Fruit fly (Drosophila melanogaster) whole organism, wandering third instar larva: ENCODE results near the gene Ucp4C.

Experiments
- Dfd ChIP-seq: fragments of >200 bp; optimal IDR thresholded peaks from 2 replicates; lab custom pipeline; 2017; ENCODE audit warnings: missing biosample characterization, missing genetic modification characterization
- HLH106 ChIP-seq: fragments of 200-800 bp; optimal IDR thresholded peaks from 3 replicates; lab custom pipeline; 2019; ENCODE audit warnings: missing biosample characterization, mild to moderate bottlenecking, missing genetic modification characterization, moderate library complexity
- OdsH ChIP-seq: fragments of 200-800 bp; sonication (Bioruptor generic); optimal IDR thresholded peaks from 2 replicates; lab custom pipeline; 2016; ENCODE audit warnings: missing biosample characterization, mild to moderate bottlenecking, missing genetic modification characterization
- br ChIP-seq: fragments of 200-800 bp; sonication (Bioruptor generic); optimal IDR thresholded peaks from 2 replicates; lab custom pipeline; 2016; ENCODE audit warnings: missing biosample characterization, missing genetic modification characterization
- lola ChIP-seq: fragments of >200 bp; optimal IDR thresholded peaks from 2 replicates; lab custom pipeline; 2017; ENCODE audit warnings: missing biosample characterization, missing genetic modification characterization
- pan ChIP-seq: fragments of >200 bp; optimal IDR thresholded peaks from 2 replicates; lab custom pipeline; 2017
- rgr ChIP-seq: fragments of 200-800 bp; sonication (Bioruptor generic); optimal IDR thresholded peaks from 3 replicates; lab custom pipeline; 2016; ENCODE audit warnings: missing biosample characterization, mild to moderate bottlenecking, missing genetic modification characterization

dm6 chr2L:5977070-5977728 is 8.8 kb downstream of the Ucp4C start:
- no peak for TF ChIP-seq pan (lab: Kevin White, UChicago)
- no peak for TF ChIP-seq Dfd (GFP tag; lab: Kevin White, UChicago)
- TF ChIP-seq OdsH (GFP tag; lab: Kevin White, UChicago): no peak
- TF ChIP-seq rgr (GFP tag; lab: Kevin White, UChicago): peak; percentile 39
- peak; percentile 3 for TF ChIP-seq br (GFP tag; lab: Kevin White, UChicago)
- no peak for TF ChIP-seq lola (GFP tag; lab: Kevin White, UChicago)
- peak; percentile 36 for TF ChIP-seq HLH106 (tag; lab: Kevin White, UChicago)
